Worm (Caenorhabditis elegans): ENCODE measurements around the gene lys-4.

Gene lys-4

DNA sequence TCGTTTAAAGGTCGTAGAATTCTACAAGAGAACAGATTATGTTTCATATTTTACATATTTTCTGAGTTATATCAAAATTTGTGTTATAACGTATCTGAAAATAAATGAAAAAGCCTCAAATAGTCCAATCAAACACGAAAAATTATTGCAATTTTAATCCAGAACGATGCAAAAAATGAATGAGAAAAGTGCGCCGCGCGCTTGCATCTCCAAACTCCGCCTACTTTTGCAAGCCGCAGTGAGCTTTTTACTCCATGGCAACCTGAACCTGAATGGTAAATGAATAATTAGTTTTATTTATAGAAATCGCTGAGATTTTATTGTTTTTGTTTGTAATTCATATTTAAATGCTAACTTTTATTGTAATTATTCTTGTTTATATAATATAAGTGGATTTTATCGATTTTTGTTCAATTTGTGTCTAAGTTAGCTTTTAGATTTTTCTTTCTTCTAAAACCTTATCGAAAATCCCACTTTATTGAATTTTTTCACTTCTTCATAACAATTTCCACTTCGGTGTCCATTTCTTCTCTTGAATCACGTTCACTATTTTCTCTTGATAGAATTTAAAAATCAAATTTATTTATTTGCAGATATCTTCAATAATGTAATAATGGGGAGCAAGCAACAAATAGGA, 33.3 kb upstream of the lys-4 start, which contains the start of gene ZK809.5:
Gene ZK809.5 (plus strand): TSS at position 587 of the 637 bp plus-strand sequence.
- TF ChIP-seq nhr-10 (tag; optimal IDR thresholded peaks at IDR 0.05) (no peak), unc-55 (GFP tag; optimal IDR thresholded peaks at IDR 0.05) (peak; percentile 37), lsy-2 (tag; optimal IDR thresholded peaks at IDR 0.05) (peak in 1 of 2 experiments; percentile 23), sma-3 (GFP tag; optimal IDR thresholded peaks at IDR 0.05) (no peak), aly-2 (tag; optimal IDR thresholded peaks at IDR 0.05) (no peak), C34F6.9 (tag; optimal IDR thresholded peaks at IDR 0.05) (no peak), lin-11 (tag; optimal IDR thresholded peaks at IDR 0.05) (peak; percentile 16)

DNA sequence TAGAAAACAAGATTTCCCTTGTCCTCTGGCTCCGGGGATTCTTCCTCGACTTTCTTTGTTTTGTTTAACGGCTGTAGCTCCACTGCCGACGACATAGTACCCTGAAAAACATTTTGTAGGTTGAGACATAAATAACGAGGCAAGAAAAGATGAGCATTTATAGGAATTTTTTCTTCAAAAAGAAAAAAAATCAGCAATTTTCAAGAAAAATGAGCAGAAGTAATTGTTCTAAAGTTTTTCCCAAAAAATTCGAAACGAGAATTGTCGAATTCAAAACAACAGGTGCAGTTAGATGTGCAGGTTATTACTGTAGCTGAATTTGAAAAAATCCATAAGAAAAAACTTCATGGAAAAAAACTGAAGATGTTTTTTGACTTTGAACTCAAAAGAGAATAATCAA, 32.4 kb upstream of the lys-4 start, which contains the start of gene ent-1:
Gene ent-1 (minus strand): TSS at position 101 of the 400 bp plus-strand sequence.
- no peak for TF ChIP-seq unc-62 (GFP tag; optimal IDR thresholded peaks at IDR 0.05)
- TF ChIP-seq nhr-129 (tag; optimal IDR thresholded peaks at IDR 0.05) = no peak
- peak in 1 of 2 experiments; percentile 4 for TF ChIP-seq lsy-2 (tag; optimal IDR thresholded peaks at IDR 0.05)

DNA sequence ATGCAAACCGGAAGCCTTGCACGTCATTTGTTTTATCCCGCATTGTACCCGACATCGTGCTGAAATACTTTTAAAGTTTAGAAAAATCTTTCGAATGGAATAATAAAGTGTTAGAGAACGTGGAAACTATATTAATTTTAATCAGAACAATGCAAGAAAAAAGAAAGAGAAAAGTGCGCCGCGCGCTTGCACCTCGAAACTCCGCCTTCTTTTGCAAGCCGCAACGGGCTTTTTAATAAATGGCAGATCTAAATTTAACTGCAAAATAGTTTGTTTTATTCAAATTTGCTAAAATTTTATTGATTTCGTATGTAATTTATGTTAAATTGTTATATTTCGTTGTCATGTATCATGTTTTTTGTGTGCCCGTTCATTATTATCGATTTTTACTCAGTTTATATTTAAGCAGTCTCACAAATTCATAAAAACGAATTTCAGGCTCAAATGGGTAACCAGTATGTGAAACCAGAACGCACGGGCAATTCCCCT, 29.0 kb upstream of the lys-4 start, which contains the start of the genes acl-3 and ndub-6:
Gene acl-3 (minus strand): TSS at position 59 of the 489 bp plus-strand sequence.
Gene ndub-6 (plus strand): TSS at position 439 of the 489 bp plus-strand sequence.
- TF ChIP-seq unc-39 (tag; optimal IDR thresholded peaks at IDR 0.05) = no peak
- TF ChIP-seq elt-3 (tag; optimal IDR thresholded peaks at IDR 0.05) = no peak
- TF ChIP-seq C34F6.9 (tag; optimal IDR thresholded peaks at IDR 0.05) = peak; percentile 8
- peak in 1 of 2 experiments; percentile 14 for TF ChIP-seq lsy-2 (tag; optimal IDR thresholded peaks at IDR 0.05)

ce11 chrIV:11650344-11650743, 27.4 kb upstream of the lys-4 start:
- TF ChIP-seq nhr-77 (tag; optimal IDR thresholded peaks at IDR 0.05) (no peak), R02D3.7 (tag; optimal IDR thresholded peaks at IDR 0.05) (no peak), nhr-23 (tag; optimal IDR thresholded peaks at IDR 0.05) (no peak), C34F6.9 (tag; optimal IDR thresholded peaks at IDR 0.05) (no peak), elt-1 (tag; optimal IDR thresholded peaks at IDR 0.05) (no peak), gmeb-1 (tag; optimal IDR thresholded peaks at IDR 0.05) (no peak), blmp-1 (tag; optimal IDR thresholded peaks at IDR 0.05; ENCODE audit: insufficient read depth) (no peak), sem-4 (tag; optimal IDR thresholded peaks at IDR 0.05) (no peak), nhr-237 (tag; optimal IDR thresholded peaks at IDR 0.05) (no peak), ceh-82 (tag; optimal IDR thresholded peaks at IDR 0.05) (no peak), lin-39 (tag; optimal IDR thresholded peaks at IDR 0.05) (no peak), elt-3 (tag; optimal IDR thresholded peaks at IDR 0.05) (no peak), skn-1 (tag; optimal IDR thresholded peaks at IDR 0.05) (no peak)

DNA sequence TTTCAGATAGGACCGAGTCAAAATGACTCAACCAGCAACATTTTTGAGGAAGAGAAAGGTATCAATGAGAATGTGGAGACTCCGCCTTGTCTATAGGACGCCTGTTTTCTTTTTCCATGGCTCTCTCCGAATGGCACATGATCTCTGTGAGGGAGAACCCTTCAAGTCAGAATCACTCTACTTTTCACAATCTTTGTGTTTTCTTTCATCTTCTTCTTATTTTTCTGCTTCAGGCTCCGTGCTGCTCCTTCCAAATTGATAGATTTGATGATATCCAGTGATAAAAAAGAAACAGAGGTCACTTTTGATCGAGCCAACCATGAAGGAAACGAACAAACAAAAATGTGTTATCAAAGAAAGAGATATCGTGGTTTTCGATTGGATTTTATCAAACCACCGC, 26.1 kb upstream of the lys-4 start, which contains the start of gene ZK809.8:
Gene ZK809.8 (minus strand): TSS at position 34 of the 400 bp plus-strand sequence.
- TF ChIP-seq elt-1 (tag; optimal IDR thresholded peaks at IDR 0.05) (no peak), sma-9 (GFP tag; optimal IDR thresholded peaks at IDR 0.05) (peak; percentile 62), sma-9 (tag; optimal IDR thresholded peaks at IDR 0.05) (no peak), C34F6.9 (tag; optimal IDR thresholded peaks at IDR 0.05) (peak; percentile 30), Y55F3AM.14 (GFP tag; optimal IDR thresholded peaks at IDR 0.05) (no peak), aly-2 (tag; optimal IDR thresholded peaks at IDR 0.05) (no peak), skn-1 (tag; optimal IDR thresholded peaks at IDR 0.05) (no peak), lsy-2 (tag; optimal IDR thresholded peaks at IDR 0.05) (peak in 1 of 2 experiments; percentile 27), sem-4 (tag; optimal IDR thresholded peaks at IDR 0.05) (no peak), nhr-6 (tag; optimal IDR thresholded peaks at IDR 0.05) (peak; percentile 2), F13H6.1 (tag; optimal IDR thresholded peaks at IDR 0.05) (peak; percentile 64), nhr-129 (tag; optimal IDR thresholded peaks at IDR 0.05) (peak; percentile 44), mbf-1 (tag; optimal IDR thresholded peaks at IDR 0.05) (no peak), alr-1 (tag; optimal IDR thresholded peaks at IDR 0.05) (no peak)

ce11 chrIV:11646908-11647307, 23.9 kb upstream of the lys-4 start:
- peak; percentile 40 for TF ChIP-seq nhr-129 (tag; optimal IDR thresholded peaks at IDR 0.05)
- peak; percentile 19 for TF ChIP-seq F13H6.1 (tag; optimal IDR thresholded peaks at IDR 0.05)
- TF ChIP-seq blmp-1 (tag; optimal IDR thresholded peaks at IDR 0.05; ENCODE audit: insufficient read depth) = no peak
- no peak for TF ChIP-seq egl-27 (tag; optimal IDR thresholded peaks at IDR 0.05)
- no peak for TF ChIP-seq skn-1 (tag; optimal IDR thresholded peaks at IDR 0.05)
- peak; percentile 30 for TF ChIP-seq sma-9 (GFP tag; optimal IDR thresholded peaks at IDR 0.05)
- no peak for TF ChIP-seq sma-9 (tag; optimal IDR thresholded peaks at IDR 0.05)
- peak; percentile 7 for TF ChIP-seq nhr-6 (tag; optimal IDR thresholded peaks at IDR 0.05)
- no peak for TF ChIP-seq R02D3.7 (tag; optimal IDR thresholded peaks at IDR 0.05)

Measured in whole organism, L2 larva.